Worm (Caenorhabditis elegans) whole organism, midembryonic: ENCODE measurements around the gene srz-100.

ENCODE experiments used
- T22C8.4 ChIP-seq: fragments of 200-800 bp; sonication (Bioruptor generic); IDR thresholded peaks from 2 replicates; pipeline ENCODE4 v1.3.6; 2022; ENCODE audit warnings: missing genetic modification characterization, missing compliant biosample characterization
- cog-1 ChIP-seq: sonication (generic microtip); optimal IDR thresholded peaks from 2 replicates; lab custom pipeline; 2016; ENCODE audit warnings: missing genetic modification characterization, missing compliant biosample characterization
- flt-1 ChIP-seq: fragments of 200-800 bp; sonication (Bioruptor generic); IDR thresholded peaks from 2 replicates; pipeline ENCODE4 v1.3.6; 2022; ENCODE audit warnings: missing genetic modification characterization, missing compliant biosample characterization
- med-1 ChIP-seq: sonication (generic microtip); optimal IDR thresholded peaks from 2 replicates; lab custom pipeline; 2017; ENCODE audit warnings: missing genetic modification characterization, mild to moderate bottlenecking, missing compliant biosample characterization, antibody characterized with exemption, missing genetic modification reagents; ENCODE audit not compliant: insufficient read depth
- ref-1 ChIP-seq: fragments of 200-800 bp; sonication (Bioruptor generic); conservative IDR thresholded peaks from 2 replicates; pipeline ENCODE4 v1.3.6; 2022; ENCODE audit warnings: missing genetic modification reagents, missing genetic modification characterization, missing compliant biosample characterization
- tab-1 ChIP-seq: fragments of 200-800 bp; sonication (Bioruptor generic); IDR thresholded peaks from 2 replicates; pipeline ENCODE4 v1.3.6; 2022; ENCODE audit warnings: missing genetic modification characterization, missing compliant biosample characterization
- ztf-23 ChIP-seq: fragments of 200-800 bp; sonication (Bioruptor generic); IDR thresholded peaks from 2 replicates; pipeline ENCODE4 v1.3.6; 2022; ENCODE audit warnings: missing genetic modification reagents, missing genetic modification characterization, missing compliant biosample characterization
- ztf-29 ChIP-seq: fragments of 200-800 bp; sonication (Bioruptor generic); IDR thresholded peaks from 2 replicates; pipeline ENCODE4 v1.3.6; 2022; ENCODE audit warnings: missing genetic modification reagents, missing genetic modification characterization, missing compliant biosample characterization

ce11 chrV:16724574-16724973 lies 7.1 kb upstream of the srz-100 start:
- TF ChIP-seq flt-1 (GFP tag; lab: Robert Waterston, UW) (no peak), ztf-23 (no peak), med-1 (GFP tag; lab: Kevin White, UChicago) (no peak), T22C8.4 (GFP tag; lab: Robert Waterston, UW) (no peak), tab-1 (GFP tag; lab: Robert Waterston, UW) (no peak), ref-1 (GFP tag; lab: Robert Waterston, UW) (no peak), ztf-29 (no peak), cog-1 (tag; lab: Kevin White, UChicago) (no peak)
